Worm (Caenorhabditis elegans) whole organism, L2 larva: ENCODE data around the gene T09F3.5.
"Not testable (repeated sequence)": the region's sequence is repeated elsewhere in the genome, so short reads cannot be mapped to it uniquely, and the experiment has no call there.

ENCODE experiments used
- C34F6.9 ChIP-seq: fragments of 150-350 bp; optimal IDR thresholded peaks from 2 replicates; lab custom pipeline; 2014; ENCODE audit warnings: missing biosample characterization, missing genetic modification characterization
- F13H6.1 ChIP-seq: sonication (generic microtip); optimal IDR thresholded peaks from 2 replicates; lab custom pipeline; 2016; ENCODE audit warnings: missing genetic modification characterization, missing compliant biosample characterization
- ZK546.5 ChIP-seq: sonication (generic microtip); optimal IDR thresholded peaks from 2 replicates; lab custom pipeline; 2017; ENCODE audit warnings: missing biosample characterization, missing genetic modification characterization
- alr-1 ChIP-seq: fragments of 150-350 bp; optimal IDR thresholded peaks from 2 replicates; lab custom pipeline; 2014; ENCODE audit warnings: missing biosample characterization, missing genetic modification characterization
- ama-1 ChIP-seq: fragments of 150-350 bp; optimal IDR thresholded peaks from 2 replicates; lab custom pipeline; 2018; ENCODE audit warnings: inconsistent platforms
- blmp-1 ChIP-seq: sonication (generic microtip); optimal IDR thresholded peaks from 2 replicates; lab custom pipeline; 2017; ENCODE audit warnings: missing genetic modification characterization, mild to moderate bottlenecking, missing compliant biosample characterization, antibody characterized with exemption, moderate library complexity; ENCODE audit not compliant: insufficient read depth
- ceh-16 ChIP-seq: fragments of 150-350 bp; optimal IDR thresholded peaks from 2 replicates; lab custom pipeline; 2014; ENCODE audit warnings: missing biosample characterization, missing genetic modification characterization
- ceh-82 ChIP-seq: fragments of 150-350 bp; optimal IDR thresholded peaks from 2 replicates; lab custom pipeline; 2014; ENCODE audit warnings: missing biosample characterization, missing genetic modification characterization
- crh-2 ChIP-seq: sonication (generic microtip); optimal IDR thresholded peaks from 2 replicates; lab custom pipeline; 2017; ENCODE audit warnings: missing biosample characterization, missing genetic modification characterization
- dmd-4 ChIP-seq: sonication (generic microtip); optimal IDR thresholded peaks from 2 replicates; lab custom pipeline; 2017; ENCODE audit warnings: missing biosample characterization, missing genetic modification characterization
- egl-27 ChIP-seq: sonication (generic microtip); optimal IDR thresholded peaks from 3 replicates; lab custom pipeline; 2017; ENCODE audit warnings: missing biosample characterization, missing genetic modification reagents, missing genetic modification characterization
- elt-1 ChIP-seq: fragments of 150-350 bp; optimal IDR thresholded peaks from 2 replicates; lab custom pipeline; 2014; ENCODE audit warnings: missing biosample characterization, missing genetic modification characterization
- elt-3 ChIP-seq: sonication (generic microtip); optimal IDR thresholded peaks from 2 replicates; lab custom pipeline; 2017; ENCODE audit warnings: missing biosample characterization, missing genetic modification characterization
- fos-1 ChIP-seq: fragments of 150-350 bp; optimal IDR thresholded peaks from 2 replicates; lab custom pipeline; 2014; ENCODE audit warnings: missing biosample characterization, missing genetic modification characterization
- gmeb-1 ChIP-seq: fragments of 150-350 bp; optimal IDR thresholded peaks from 2 replicates; lab custom pipeline; 2014; ENCODE audit warnings: missing biosample characterization, missing genetic modification characterization
- lin-11 ChIP-seq: fragments of 150-350 bp; sonication (generic microtip); optimal IDR thresholded peaks from 2 replicates; lab custom pipeline; 2014; ENCODE audit warnings: missing biosample characterization, missing genetic modification characterization, inconsistent platforms, mixed read lengths
- lin-13 ChIP-seq: fragments of 150-350 bp; optimal IDR thresholded peaks from 2 replicates; lab custom pipeline; 2014; ENCODE audit warnings: missing biosample characterization, missing genetic modification reagents, missing genetic modification characterization
- lsy-2 ChIP-seq, 2 experiments: fragments of 150-350 bp in 1 of 2; sonication (generic microtip) in 1 of 2; optimal IDR thresholded peaks; 2 replicates each; lab custom pipeline; 2014 to 2017; ENCODE audit warnings: missing biosample characterization in 2 of 2, missing genetic modification characterization in 2 of 2
- mab-5 ChIP-seq: fragments of 150-350 bp; optimal IDR thresholded peaks from 2 replicates; lab custom pipeline; 2014; ENCODE audit warnings: missing biosample characterization, missing genetic modification characterization
- mdl-1 ChIP-seq, 2 experiments: fragments of 150-350 bp in 1 of 2; sonication (generic microtip) in 1 of 2; optimal IDR thresholded peaks; 2 replicates each; lab custom pipeline; 2017; ENCODE audit warnings: missing biosample characterization in 2 of 2, missing genetic modification characterization in 2 of 2
- nhr-10 ChIP-seq: sonication (generic microtip); optimal IDR thresholded peaks from 2 replicates; lab custom pipeline; 2017; ENCODE audit warnings: missing biosample characterization, missing genetic modification characterization
- nhr-11 ChIP-seq: fragments of 150-350 bp; optimal IDR thresholded peaks from 2 replicates; lab custom pipeline; 2014; ENCODE audit warnings: missing biosample characterization, missing genetic modification characterization
- nhr-12 ChIP-seq: fragments of 150-350 bp; optimal IDR thresholded peaks from 2 replicates; lab custom pipeline; 2014; ENCODE audit warnings: missing biosample characterization, missing genetic modification characterization
- nhr-129 ChIP-seq: fragments of 150-350 bp; optimal IDR thresholded peaks from 2 replicates; lab custom pipeline; 2014; ENCODE audit warnings: missing biosample characterization, missing genetic modification characterization
- nhr-21 ChIP-seq: fragments of 150-350 bp; optimal IDR thresholded peaks from 2 replicates; lab custom pipeline; 2014; ENCODE audit warnings: missing biosample characterization, missing genetic modification characterization
- nhr-23 ChIP-seq: fragments of 150-350 bp; optimal IDR thresholded peaks from 2 replicates; lab custom pipeline; 2014; ENCODE audit warnings: missing biosample characterization, missing genetic modification reagents, missing genetic modification characterization
- nhr-237 ChIP-seq: fragments of 150-350 bp; optimal IDR thresholded peaks from 2 replicates; lab custom pipeline; 2014; ENCODE audit warnings: missing biosample characterization, missing genetic modification characterization
- nhr-6 ChIP-seq: fragments of 150-350 bp; optimal IDR thresholded peaks from 2 replicates; lab custom pipeline; 2014; ENCODE audit warnings: missing biosample characterization, missing genetic modification characterization
- nhr-77 ChIP-seq: fragments of 150-350 bp; optimal IDR thresholded peaks from 2 replicates; lab custom pipeline; 2014; ENCODE audit warnings: missing biosample characterization, missing genetic modification characterization
- sem-4 ChIP-seq: fragments of 150-350 bp; optimal IDR thresholded peaks from 2 replicates; lab custom pipeline; 2014; ENCODE audit warnings: missing biosample characterization, missing genetic modification reagents, missing genetic modification characterization
- skn-1 ChIP-seq: sonication (generic microtip); optimal IDR thresholded peaks from 2 replicates; lab custom pipeline; 2017; ENCODE audit warnings: missing biosample characterization, missing genetic modification characterization
- sma-3 ChIP-seq: sonication (generic microtip); optimal IDR thresholded peaks from 2 replicates; lab custom pipeline; 2016; ENCODE audit warnings: missing genetic modification reagents, missing genetic modification characterization, missing compliant biosample characterization
- sma-9 ChIP-seq, 2 experiments: fragments of 150-350 bp in 1 of 2; sonication (generic microtip) in 1 of 2; optimal IDR thresholded peaks; 2 replicates each; lab custom pipeline; 2014 to 2016; ENCODE audit warnings: missing genetic modification characterization in 2 of 2, mild to moderate bottlenecking in 1 of 2, missing biosample characterization in 1 of 2, missing compliant biosample characterization in 1 of 2, missing genetic modification reagents in 1 of 2, moderate library complexity in 1 of 2
- snpc-4 ChIP-seq: fragments of 150-350 bp; optimal IDR thresholded peaks from 2 replicates; lab custom pipeline; 2014; ENCODE audit warnings: missing biosample characterization, missing genetic modification characterization
- unc-39 ChIP-seq: fragments of 150-350 bp; optimal IDR thresholded peaks from 2 replicates; lab custom pipeline; 2014; ENCODE audit warnings: missing biosample characterization, missing genetic modification characterization
- unc-55 ChIP-seq: fragments of 150-350 bp; sonication (generic microtip); optimal IDR thresholded peaks from 3 replicates; lab custom pipeline; 2014; ENCODE audit warnings: missing biosample characterization, missing genetic modification reagents, missing genetic modification characterization
- unc-62 ChIP-seq: fragments of 150-350 bp; optimal IDR thresholded peaks from 2 replicates; lab custom pipeline; 2014; ENCODE audit warnings: missing biosample characterization, missing genetic modification reagents, missing genetic modification characterization
- zag-1 ChIP-seq: fragments of 150-350 bp; optimal IDR thresholded peaks from 2 replicates; lab custom pipeline; 2014; ENCODE audit warnings: missing biosample characterization, missing genetic modification characterization
- ztf-1 ChIP-seq: fragments of 200-800 bp; sonication (Bioruptor generic); conservative IDR thresholded peaks from 2 replicates; pipeline ENCODE4 v1.3.6; 2022; ENCODE audit warnings: missing genetic modification characterization, missing compliant biosample characterization
- ztf-4 ChIP-seq: fragments of 150-350 bp; optimal IDR thresholded peaks from 2 replicates; lab custom pipeline; 2014; ENCODE audit warnings: missing biosample characterization, missing genetic modification characterization

The T09F3.5 gene

DNA sequence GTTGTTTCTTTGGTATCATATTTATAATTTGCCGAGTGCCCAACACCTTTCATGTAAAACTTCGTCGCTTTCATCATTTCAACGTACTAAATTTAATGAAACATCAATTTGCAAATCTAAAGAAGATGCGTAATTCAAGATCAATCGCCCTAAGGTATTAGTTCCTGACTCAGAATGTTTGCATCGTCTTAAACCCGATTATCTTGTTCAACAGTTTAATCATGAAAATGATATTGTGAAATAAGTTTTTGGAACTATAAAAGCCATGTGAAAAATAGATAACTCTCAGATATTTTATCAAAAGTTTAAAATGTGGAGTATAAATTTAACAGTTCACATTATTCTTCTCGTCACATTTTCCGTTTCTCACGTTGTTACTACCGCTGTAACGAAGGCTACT, 43.3 kb downstream of the T09F3.5 start, which contains the start of gene E04D5.4:
Gene E04D5.4, plus strand, starts transcription at position 301 of the 400 bp plus-strand sequence.
- TF ChIP-seq ama-1 (lab: Kevin White, UChicago) (no peak), fos-1 (no peak), sma-9 (GFP tag; optimal IDR thresholded peaks at IDR 0.05; lab: Kevin White, UChicago) (no peak), sma-9 (tag; optimal IDR thresholded peaks at IDR 0.05; lab: Kevin White, UChicago) (no peak), mdl-1 (tag; optimal IDR thresholded peaks at IDR 0.05; lab: Kevin White, UChicago) (no peak), nhr-6 (no peak), egl-27 (tag; lab: Kevin White, UChicago) (no peak), nhr-11 (no peak), elt-1 (no peak), mab-5 (tag; lab: Kevin White, UChicago) (no peak), skn-1 (tag; lab: Kevin White, UChicago) (no peak), alr-1 (no peak), C34F6.9 (tag; lab: Kevin White, UChicago) (no peak)

DNA sequence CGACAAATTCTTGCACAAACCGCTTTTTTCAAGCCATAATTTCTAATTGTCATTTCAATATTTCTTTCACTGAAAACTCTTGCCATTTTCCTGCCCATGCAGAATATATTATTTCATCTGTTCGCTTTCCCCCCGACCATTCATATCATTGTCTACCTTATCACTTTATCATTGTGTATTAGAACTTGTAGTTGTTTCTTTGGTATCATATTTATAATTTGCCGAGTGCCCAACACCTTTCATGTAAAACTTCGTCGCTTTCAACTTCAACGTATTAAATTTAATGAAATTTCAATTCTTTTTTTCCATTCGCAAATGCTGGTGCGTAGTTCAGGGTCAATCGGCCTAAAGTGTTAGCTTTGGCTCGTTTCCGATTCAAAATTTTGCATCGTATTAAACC, 46.2 kb downstream of the T09F3.5 start, which contains the start of gene ZK673.1:
Gene ZK673.1, plus strand, starts transcription at position 301 of the 400 bp plus-strand sequence.
- TF ChIP-seq ZK546.5 (tag; lab: Kevin White, UChicago); crh-2; snpc-4 (tag; lab: Kevin White, UChicago): not testable (repeated sequence)
- TF ChIP-seq, all 48 proteins: peak for 0; not testable (repeated sequence) for 48

DNA sequence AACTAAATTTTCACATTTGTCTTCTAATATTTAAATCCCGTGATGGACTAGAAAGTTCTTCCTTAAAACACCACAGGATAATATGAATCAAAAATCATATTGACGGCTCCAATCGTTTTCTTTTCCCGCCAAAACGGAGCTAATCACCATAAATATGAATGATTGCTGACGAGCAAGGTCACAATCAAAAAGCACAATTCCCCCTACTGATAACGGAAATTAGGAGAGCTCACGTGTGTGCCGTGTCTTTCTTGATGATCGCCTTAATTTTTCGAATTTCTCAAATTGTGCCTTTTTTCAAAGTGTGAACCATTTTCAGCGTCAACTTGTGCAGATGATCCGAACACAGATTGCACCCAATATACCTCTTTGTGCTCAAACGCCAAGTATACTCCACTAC, 47.2 kb downstream of the T09F3.5 start:
- TF ChIP-seq nhr-77 (no peak), sma-9 (GFP tag; optimal IDR thresholded peaks at IDR 0.05; lab: Kevin White, UChicago) (peak; percentile 50), sma-9 (tag; optimal IDR thresholded peaks at IDR 0.05; lab: Kevin White, UChicago) (no peak), fos-1 (peak; percentile 43)
- TF ChIP-seq, all 48 proteins: peak for 2

ce11 chrII:10444971-10445707, 48.5 kb downstream of the T09F3.5 start:
- TF ChIP-seq F13H6.1 (tag; lab: Kevin White, UChicago) (peak; percentile 16), gmeb-1 (tag; lab: Kevin White, UChicago) (no peak), lsy-2 (tag; optimal IDR thresholded peaks at IDR 0.05; lab: Kevin White, UChicago) (peak in 1 of 2 experiments; percentile 74), sma-9 (GFP tag; optimal IDR thresholded peaks at IDR 0.05; lab: Kevin White, UChicago) (peak; percentile 34), sma-9 (tag; optimal IDR thresholded peaks at IDR 0.05; lab: Kevin White, UChicago) (no peak), zag-1 (tag; lab: Kevin White, UChicago) (no peak), nhr-129 (tag; lab: Kevin White, UChicago) (peak; percentile 22), nhr-12 (tag; lab: Kevin White, UChicago) (no peak)
- TF ChIP-seq, all 48 proteins: peak for 4

DNA sequence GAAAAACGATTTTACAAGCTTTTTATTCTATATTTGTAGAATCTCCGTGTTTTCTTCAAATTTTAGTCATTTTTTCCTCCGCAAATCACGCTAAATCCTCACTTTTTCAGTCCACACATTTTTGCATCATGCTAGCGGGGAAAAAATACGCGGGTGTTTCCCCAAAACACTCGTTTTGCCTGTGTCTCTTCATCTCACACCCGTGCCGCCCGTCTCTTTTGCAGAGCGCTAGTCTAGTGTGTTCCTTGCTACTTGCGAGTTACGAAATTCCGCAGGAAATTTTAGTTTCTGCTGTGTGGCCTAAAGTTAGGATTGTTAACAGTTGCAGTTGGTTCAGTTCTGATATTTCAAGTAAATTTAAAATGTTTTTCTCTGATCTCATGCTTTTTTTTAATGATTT, 49.1 kb downstream of the T09F3.5 start:
- TF ChIP-seq nhr-77 (no peak), lsy-2 (tag; optimal IDR thresholded peaks at IDR 0.05; lab: Kevin White, UChicago) (peak in 1 of 2 experiments; percentile 7), ceh-82 (tag; lab: Kevin White, UChicago) (no peak), nhr-23 (tag; lab: Kevin White, UChicago) (no peak), nhr-129 (tag; lab: Kevin White, UChicago) (peak; percentile 97), fos-1 (peak; percentile 56), ceh-16 (tag; lab: Kevin White, UChicago) (no peak), nhr-6 (no peak), dmd-4 (tag; lab: Kevin White, UChicago) (no peak), ama-1 (lab: Kevin White, UChicago) (peak; percentile 43), C34F6.9 (tag; lab: Kevin White, UChicago) (peak; percentile 22), mdl-1 (tag; optimal IDR thresholded peaks at IDR 0.05; lab: Kevin White, UChicago) (peak; percentile 15 to 23), unc-62 (no peak), nhr-21 (no peak), snpc-4 (tag; lab: Kevin White, UChicago) (no peak), nhr-10 (no peak), gmeb-1 (tag; lab: Kevin White, UChicago) (peak; percentile 7), egl-27 (tag; lab: Kevin White, UChicago) (no peak), unc-55 (peak; percentile 32), nhr-237 (no peak), mab-5 (tag; lab: Kevin White, UChicago) (no peak), elt-1 (no peak), elt-3 (no peak), sma-3 (no peak), skn-1 (tag; lab: Kevin White, UChicago) (no peak), ztf-4 (no peak), unc-39 (tag; lab: Kevin White, UChicago) (no peak), sma-9 (GFP tag; optimal IDR thresholded peaks at IDR 0.05; lab: Kevin White, UChicago) (peak; percentile 83), sma-9 (tag; optimal IDR thresholded peaks at IDR 0.05; lab: Kevin White, UChicago) (no peak), lin-11 (tag; lab: Kevin White, UChicago) (peak; percentile 17), sem-4 (tag; lab: Kevin White, UChicago) (no peak), blmp-1 (no peak), alr-1 (no peak), nhr-12 (tag; lab: Kevin White, UChicago) (no peak), lin-13 (GFP tag; lab: Kevin White, UChicago) (no peak), ztf-1 (GFP tag; lab: Robert Waterston, UW) (no peak), nhr-11 (peak; percentile 63)
